Worm (Caenorhabditis elegans): ENCODE measurements around the gene F22F7.7.

The F22F7.7 gene

ce11 chrV:2105976-2106375, 33.9 kb downstream of the F22F7.7 start, which contains the start of gene F22F7.4:
Gene F22F7.4 (minus strand): TSS chrV:2106076.
- TF ChIP-seq hlh-26 (GFP tag; conservative IDR thresholded peaks at IDR 0.05) (no peak), B0336.3 (GFP tag; IDR thresholded peaks at IDR 0.05) (no peak), sdz-38 (tag; optimal IDR thresholded peaks at IDR 0.05) (no peak), zim-3 (tag; optimal IDR thresholded peaks at IDR 0.05) (no peak), attf-6 (GFP tag; IDR thresholded peaks at IDR 0.05) (no peak), F49E8.2 (tag; optimal IDR thresholded peaks at IDR 0.05; ENCODE audit: insufficient read depth) (no peak), somi-1 (GFP tag; optimal IDR thresholded peaks at IDR 0.05) (no peak), ztf-6 (GFP tag; IDR thresholded peaks at IDR 0.05) (no peak), Y67H2A.10 (GFP tag; conservative IDR thresholded peaks at IDR 0.05) (no peak), F33H1.4 (GFP tag; IDR thresholded peaks at IDR 0.05) (no peak), T26A5.8 (tag; optimal IDR thresholded peaks at IDR 0.05) (no peak)

- no peak for TF ChIP-seq nfya-1 (tag; optimal IDR thresholded peaks at IDR 0.05; ENCODE audit: borderline replicate concordance, insufficient read depth)
- TF ChIP-seq T26A5.8 (tag; optimal IDR thresholded peaks at IDR 0.05), result no peak
- TF ChIP-seq tbx-9 (tag; optimal IDR thresholded peaks at IDR 0.05; ENCODE audit: borderline replicate concordance), result no peak
- no peak for TF ChIP-seq Y53F4B.3 (GFP tag; IDR thresholded peaks at IDR 0.05)
- no peak for TF ChIP-seq egl-44 (GFP tag; IDR thresholded peaks at IDR 0.05)
- no peak for TF ChIP-seq hmg-20 (GFP tag; IDR thresholded peaks at IDR 0.05)
- no peak for TF ChIP-seq ceh-91 (GFP tag; IDR thresholded peaks at IDR 0.05)
- no peak for TF ChIP-seq pbrm-1 (GFP tag; IDR thresholded peaks at IDR 0.05)
- no peak for TF ChIP-seq unc-62 (GFP tag; optimal IDR thresholded peaks at IDR 0.05)
- TF ChIP-seq bed-1 (GFP tag; IDR thresholded peaks at IDR 0.05), result no peak
- TF ChIP-seq nhr-27 (tag; optimal IDR thresholded peaks at IDR 0.05), result no peak
Observed at ce11 chrV:2103118-2103517, 36.7 kb downstream of the F22F7.7 start, which contains the start of gene F36F12.1. Gene F36F12.1 (minus strand): TSS chrV:2103218.

- TF ChIP-seq lin-26 (GFP tag; IDR thresholded peaks at IDR 0.05) (no peak), athp-1 (tag; optimal IDR thresholded peaks at IDR 0.05) (no peak), mel-28 (tag; optimal IDR thresholded peaks at IDR 0.05; ENCODE audit: borderline replicate concordance) (no peak), lin-35 (GFP tag; optimal IDR thresholded peaks at IDR 0.05) (no peak), F23B12.7 (tag; optimal IDR thresholded peaks at IDR 0.05; ENCODE audit: insufficient read depth) (no peak), snpc-1.3 (tag; optimal IDR thresholded peaks at IDR 0.05; ENCODE audit: insufficient read depth) (no peak), D2030.7 (GFP tag; IDR thresholded peaks at IDR 0.05) (no peak), ztf-18 (tag; optimal IDR thresholded peaks at IDR 0.05) (no peak), cebp-1 (GFP tag; IDR thresholded peaks at IDR 0.05) (no peak), cebp-1 (tag; optimal IDR thresholded peaks at IDR 0.05) (no peak), lag-1 (GFP tag; IDR thresholded peaks at IDR 0.05) (no peak)
Observed at ce11 chrV:2099040-2099439, 40.8 kb downstream of the F22F7.7 start, which contains the start of gene F36F12.7. Gene F36F12.7 (plus strand): TSS chrV:2099340.

DNA sequence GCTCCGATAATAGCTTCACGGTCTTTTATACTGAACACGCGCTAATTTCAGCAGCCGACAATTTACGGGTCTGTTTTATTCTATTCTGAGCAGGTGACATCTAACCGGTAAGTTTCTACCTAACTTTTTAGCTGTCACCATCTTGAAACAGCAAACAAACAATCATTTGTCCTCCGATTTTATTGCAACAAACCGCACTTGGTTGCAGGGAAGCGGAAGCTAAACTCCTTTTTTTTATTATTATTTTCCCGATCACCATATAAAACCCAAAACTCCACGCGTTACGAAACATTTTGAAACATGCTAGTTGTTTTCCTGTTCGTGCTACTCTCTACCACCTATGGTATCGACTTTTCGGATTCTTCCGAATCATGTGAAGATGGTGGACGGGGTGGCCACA, 42.2 kb downstream of the F22F7.7 start, which contains the start of gene clec-208:
Gene clec-208 (plus strand): TSS at position 301 of the 400 bp plus-strand sequence.
- TF ChIP-seq lsl-1 (GFP tag; optimal IDR thresholded peaks at IDR 0.05) (no peak), lin-35 (GFP tag; optimal IDR thresholded peaks at IDR 0.05) (no peak), snpc-3.4 (tag; optimal IDR thresholded peaks at IDR 0.05) (no peak), F10E7.11 (tag; optimal IDR thresholded peaks at IDR 0.05) (no peak), nhr-90 (tag; optimal IDR thresholded peaks at IDR 0.05) (no peak), ceh-100 (GFP tag; IDR thresholded peaks at IDR 0.05) (no peak), tlf-1 (GFP tag; optimal IDR thresholded peaks at IDR 0.05) (no peak), lsy-27 (tag; optimal IDR thresholded peaks at IDR 0.05; ENCODE audit: borderline replicate concordance, insufficient read depth) (no peak), lin-26 (GFP tag; IDR thresholded peaks at IDR 0.05) (no peak), nhr-80 (tag; optimal IDR thresholded peaks at IDR 0.05) (no peak), hrde-1 (tag; optimal IDR thresholded peaks at IDR 0.05; ENCODE audit: borderline replicate concordance) (no peak), rcor-1 (GFP tag; IDR thresholded peaks at IDR 0.05) (no peak), K11D2.4 (GFP tag; IDR thresholded peaks at IDR 0.05) (no peak), ZK185.1 (tag; optimal IDR thresholded peaks at IDR 0.05; ENCODE audit: poor library complexity, severe bottlenecking) (no peak), unc-130 (GFP tag; optimal IDR thresholded peaks at IDR 0.05) (no peak)

Data from whole organism, young adult.